Fruit fly (Drosophila melanogaster): ENCODE data around the gene CG11714.

The CG11714 gene

dm6 chr3L:11530370-11530769 lies 7.9 kb upstream of the CG11714 start:
- TF ChIP-seq CG9437 (GFP tag; optimal IDR thresholded peaks at IDR 0.05) (no peak), grn (GFP tag; optimal IDR thresholded peaks at IDR 0.05) (peak; percentile 90), CG10543 (GFP tag; optimal IDR thresholded peaks at IDR 0.05) (peak; percentile 39), pros (GFP tag; optimal IDR thresholded peaks at IDR 0.05) (no peak), Neu2 (GFP tag; optimal IDR thresholded peaks at IDR 0.05; ENCODE audit: borderline replicate concordance) (no peak), CG17186 (GFP tag; optimal IDR thresholded peaks at IDR 0.05) (no peak), Gug (GFP tag; IDR thresholded peaks at IDR 0.05) (no peak), CG13894 (tag; optimal IDR thresholded peaks at IDR 0.05) (peak; percentile 15), Lim3 (GFP tag; IDR thresholded peaks at IDR 0.05) (peak; percentile 40; the same call in 1 of the 2 replicates), Hey (tag; optimal IDR thresholded peaks at IDR 0.05) (peak; percentile 41), CG9817 (tag; optimal IDR thresholded peaks at IDR 0.05) (no peak), sim (GFP tag; IDR thresholded peaks at IDR 0.05) (0 out of 2 replicates have a peak, but pooled peaks have one; percentile 8), gem (tag; optimal IDR thresholded peaks at IDR 0.05) (no peak), maf-S (GFP tag; optimal IDR thresholded peaks at IDR 0.05) (no peak), vfl (GFP tag; optimal IDR thresholded peaks at IDR 0.05) (no peak), HmgZ (tag; optimal IDR thresholded peaks at IDR 0.05) (no peak), CG3407 (GFP tag; optimal IDR thresholded peaks at IDR 0.05) (no peak), Oli (tag; optimal IDR thresholded peaks at IDR 0.05) (no peak), cwo (GFP tag; optimal IDR thresholded peaks at IDR 0.05) (peak; percentile 30), HHEX (GFP tag; optimal IDR thresholded peaks at IDR 0.05) (no peak), run (tag; optimal IDR thresholded peaks at IDR 0.05) (no peak), Abd-B (GFP tag; optimal IDR thresholded peaks at IDR 0.05) (no peak), Drgx (GFP tag; IDR thresholded peaks at IDR 0.05) (no peak), CG1233 (GFP tag; optimal IDR thresholded peaks at IDR 0.05) (no peak), lab (GFP tag; optimal IDR thresholded peaks at IDR 0.05) (peak; percentile 37), sob (GFP tag; IDR thresholded peaks at IDR 0.05) (0 out of 2 replicates have a peak, but pooled peaks have one; percentile 15), Dip3 (GFP tag; optimal IDR thresholded peaks at IDR 0.05) (no peak), CG2678 (tag; optimal IDR thresholded peaks at IDR 0.05) (no peak), sug (tag; optimal IDR thresholded peaks at IDR 0.05) (peak; percentile 72), bowl (GFP tag; IDR thresholded peaks at IDR 0.05) (no peak), tap (tag; optimal IDR thresholded peaks at IDR 0.05) (no peak), caup (GFP tag; optimal IDR thresholded peaks at IDR 0.05; ENCODE audit: severe bottlenecking) (peak; percentile 27), CG42726 (GFP tag; IDR thresholded peaks at IDR 0.05; ENCODE audit: partially characterized antibody) (no peak), twi (tag; optimal IDR thresholded peaks at IDR 0.05) (peak; percentile 62), Deaf1 (tag; optimal IDR thresholded peaks at IDR 0.05) (peak; percentile 31), yki (optimal IDR thresholded peaks at IDR 0.05) (no peak), ara (GFP tag; IDR thresholded peaks at IDR 0.05) (no peak), Med (GFP tag) (peak; percentile 60), Nf-YA (GFP tag; IDR thresholded peaks at IDR 0.05) (no peak), CG6654 (GFP tag; optimal IDR thresholded peaks at IDR 0.05) (no peak), Sox102F (GFP tag; optimal IDR thresholded peaks at IDR 0.05) (no peak), sd (tag; optimal IDR thresholded peaks at IDR 0.05) (no peak), Hr39 (optimal IDR thresholded peaks at IDR 0.05) (no peak), Stat92E (GFP tag; optimal IDR thresholded peaks at IDR 0.05) (no peak), Sry-β (GFP tag; optimal IDR thresholded peaks at IDR 0.05) (no peak), Hand (GFP tag; optimal IDR thresholded peaks at IDR 0.05) (no peak), eyg (GFP tag; optimal IDR thresholded peaks at IDR 0.05) (no peak), CG18619 (GFP tag; optimal IDR thresholded peaks at IDR 0.05) (no peak), nerfin-2 (GFP tag; IDR thresholded peaks at IDR 0.05; ENCODE audit: partially characterized antibody) (no peak), crol (GFP tag; IDR thresholded peaks at IDR 0.05) (peak; percentile 64; the same call in 1 of the 2 replicates), CG6175 (GFP tag; IDR thresholded peaks at IDR 0.05) (no peak)
